Worm (Caenorhabditis elegans): Measurements from ENCODE around the gene R151.1.
A peak's percentile ranks its signal among the peaks of the same experiment; 100 is the strongest.

- TF ChIP-seq ceh-18 (tag; optimal IDR thresholded peaks at IDR 0.05): no peak
- TF ChIP-seq madf-2 (tag; optimal IDR thresholded peaks at IDR 0.05): no peak
- peak; percentile 22 for TF ChIP-seq ets-4 (tag; optimal IDR thresholded peaks at IDR 0.05)
- no peak for TF ChIP-seq dve-1 (tag; optimal IDR thresholded peaks at IDR 0.05)
- no peak for TF ChIP-seq dmd-4 (tag; optimal IDR thresholded peaks at IDR 0.05; ENCODE audit: borderline replicate concordance)
- no peak for TF ChIP-seq pros-1 (tag; optimal IDR thresholded peaks at IDR 0.05)
- no peak for TF ChIP-seq lin-11 (tag; optimal IDR thresholded peaks at IDR 0.05)
Observed at ce11 chrIII:7184022-7184421, 32.3 kb upstream of the R151.1 start, which contains the start of gene yju-2.

Data from whole organism, late embryonic.